Fruit fly (Drosophila melanogaster) whole organism: ENCODE data around the gene noc.

Experiments used
- CG8478 ChIP-seq: fragments of >200 bp; optimal IDR thresholded peaks from 2 replicates; lab custom pipeline; 2018; ENCODE audit warnings: inconsistent platforms
- Dll ChIP-seq: fragments of >200 bp; optimal IDR thresholded peaks from 2 replicates; lab custom pipeline; 2017
- EcR ChIP-seq, 2 experiments: fragments of >200 bp; optimal IDR thresholded peaks; 2 replicates each; lab custom pipeline; 2017; ENCODE audit warnings: missing biosample characterization in 2 of 2, missing genetic modification characterization in 2 of 2, missing genetic modification reagents in 2 of 2
- pan ChIP-seq: fragments of >200 bp; optimal IDR thresholded peaks from 2 replicates; lab custom pipeline; 2017
- psq ChIP-seq: fragments of >200 bp; optimal IDR thresholded peaks from 2 replicates; lab custom pipeline; 2017
- usp ChIP-seq: fragments of >200 bp; optimal IDR thresholded peaks from 2 replicates; lab custom pipeline; 2017; ENCODE audit warnings: missing biosample characterization, missing genetic modification characterization, mixed read lengths

noc gene

dm6 chr2L:14486066-14486753, 4.4 kb upstream of the noc start:
- TF ChIP-seq Dll (lab: Kevin White, UChicago) (no peak), CG8478 (lab: Kevin White, UChicago) (no peak), EcR (GFP tag; optimal IDR thresholded peaks at IDR 0.05; lab: Kevin White, UChicago) (no peak), usp (GFP tag; lab: Kevin White, UChicago) (no peak), psq (lab: Kevin White, UChicago) (no peak), pan (lab: Kevin White, UChicago) (no peak)

- TF ChIP-seq Dll (lab: Kevin White, UChicago), result no peak
- TF ChIP-seq pan (lab: Kevin White, UChicago), result no peak
- no peak for TF ChIP-seq usp (GFP tag; lab: Kevin White, UChicago)
- no peak for TF ChIP-seq psq (lab: Kevin White, UChicago)
- no peak for TF ChIP-seq EcR (GFP tag; optimal IDR thresholded peaks at IDR 0.05; lab: Kevin White, UChicago)
- no peak for TF ChIP-seq CG8478 (lab: Kevin White, UChicago)
These were observed 2.6 kb upstream of the noc start for dm6 chr2L:14488083-14488482.

DNA sequence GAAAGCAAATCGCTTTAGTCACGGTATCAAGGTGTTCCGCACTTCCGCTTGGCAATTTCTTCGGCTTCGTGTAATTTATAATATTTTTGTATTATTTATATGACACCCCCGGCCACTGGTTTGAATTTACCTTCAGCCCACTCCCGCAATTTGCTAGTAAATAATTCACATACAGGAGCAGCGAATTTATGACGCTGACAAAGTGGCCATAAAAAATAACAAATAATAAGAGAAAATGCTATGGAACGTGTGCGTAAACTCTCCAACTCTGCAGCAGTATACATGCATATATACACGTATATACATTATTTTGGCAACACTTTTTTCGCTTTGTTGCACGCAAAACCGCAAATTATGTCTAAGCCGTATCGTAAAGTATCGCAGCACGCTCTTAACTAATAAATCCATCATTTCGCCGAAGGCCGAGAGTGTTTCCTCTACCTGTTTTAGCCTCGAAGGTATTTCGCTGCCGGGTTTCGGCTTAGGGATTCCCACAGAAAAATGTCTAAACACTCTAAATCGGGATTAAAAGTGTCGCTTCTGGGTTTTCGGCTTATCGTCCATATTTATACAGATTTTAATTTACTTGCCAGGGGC, 1.7 kb upstream of the noc start:
- no peak for TF ChIP-seq CG8478 (lab: Kevin White, UChicago)
- no peak for TF ChIP-seq Dll (lab: Kevin White, UChicago)
- no peak for TF ChIP-seq psq (lab: Kevin White, UChicago)
- TF ChIP-seq EcR (GFP tag; optimal IDR thresholded peaks at IDR 0.05; lab: Kevin White, UChicago), result no peak
- TF ChIP-seq usp (GFP tag; lab: Kevin White, UChicago), result no peak
- TF ChIP-seq pan (lab: Kevin White, UChicago), result no peak

- TF ChIP-seq EcR (GFP tag; optimal IDR thresholded peaks at IDR 0.05; lab: Kevin White, UChicago) (no peak), psq (lab: Kevin White, UChicago) (no peak), CG8478 (lab: Kevin White, UChicago) (no peak), Dll (lab: Kevin White, UChicago) (no peak), pan (lab: Kevin White, UChicago) (no peak), usp (GFP tag; lab: Kevin White, UChicago) (no peak)
These were observed 1.0 kb downstream of the noc start for dm6 chr2L:14491686-14492085.

dm6 chr2L:14492819-14493218, 2.2 kb downstream of the noc start:
- no peak for TF ChIP-seq CG8478 (lab: Kevin White, UChicago)
- no peak for TF ChIP-seq pan (lab: Kevin White, UChicago)

- no peak for TF ChIP-seq pan (lab: Kevin White, UChicago)
- no peak for TF ChIP-seq usp (GFP tag; lab: Kevin White, UChicago)
- TF ChIP-seq psq (lab: Kevin White, UChicago), result no peak
- no peak for TF ChIP-seq EcR (GFP tag; optimal IDR thresholded peaks at IDR 0.05; lab: Kevin White, UChicago)
- TF ChIP-seq CG8478 (lab: Kevin White, UChicago), result no peak
- no peak for TF ChIP-seq Dll (lab: Kevin White, UChicago)
These were observed 4.3 kb downstream of the noc start for dm6 chr2L:14494930-14495351.

DNA sequence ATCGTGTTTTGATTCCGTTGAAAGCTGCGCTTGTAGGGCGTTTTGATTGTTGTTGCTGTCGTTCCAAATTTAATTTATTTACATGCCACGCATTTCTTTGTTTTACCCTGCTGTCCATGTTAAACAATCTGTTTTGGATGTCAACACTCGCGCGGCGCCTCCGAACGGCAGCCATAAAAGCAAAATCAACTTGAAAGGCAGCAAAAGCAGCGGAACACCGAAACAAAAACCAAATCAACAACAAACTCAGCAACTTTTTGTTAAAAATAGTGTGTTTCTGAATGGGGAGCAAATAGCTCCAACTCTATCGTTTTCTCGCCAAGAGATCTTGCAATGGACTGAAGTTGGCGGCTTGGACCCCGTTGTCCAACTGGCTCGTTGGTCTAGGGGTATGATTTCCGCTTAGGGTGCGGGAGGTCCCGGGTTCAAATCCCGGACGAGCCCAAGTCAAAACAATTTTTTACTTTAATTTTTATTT, 4.9 kb downstream of the noc start:
- TF ChIP-seq pan (lab: Kevin White, UChicago), result no peak
- no peak for TF ChIP-seq EcR (GFP tag; optimal IDR thresholded peaks at IDR 0.05; lab: Kevin White, UChicago)
- TF ChIP-seq usp (GFP tag; lab: Kevin White, UChicago), result no peak
- no peak for TF ChIP-seq CG8478 (lab: Kevin White, UChicago)
- TF ChIP-seq psq (lab: Kevin White, UChicago), result no peak
- no peak for TF ChIP-seq Dll (lab: Kevin White, UChicago)

DNA sequence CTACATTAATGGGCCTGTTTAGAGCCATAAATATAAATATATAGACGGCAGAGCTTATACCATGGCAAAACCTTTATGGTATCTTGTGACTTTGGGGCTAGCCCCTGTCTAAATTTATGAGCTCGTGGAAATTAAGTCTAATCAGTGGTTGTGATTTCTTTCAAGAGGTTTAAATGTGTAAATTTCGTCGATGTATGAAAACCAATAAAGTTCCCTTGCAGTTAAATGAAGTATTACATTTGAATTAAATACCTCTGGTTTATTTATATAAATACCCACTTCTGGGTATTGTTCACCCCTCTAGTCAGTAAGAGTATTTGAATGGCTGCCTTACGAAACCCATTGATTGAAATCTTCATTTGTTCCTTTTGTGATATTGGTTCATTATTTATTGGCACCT, 5.7 kb downstream of the noc start:
- TF ChIP-seq usp (GFP tag; lab: Kevin White, UChicago) (no peak), CG8478 (lab: Kevin White, UChicago) (no peak), psq (lab: Kevin White, UChicago) (no peak), Dll (lab: Kevin White, UChicago) (no peak), EcR (GFP tag; optimal IDR thresholded peaks at IDR 0.05; lab: Kevin White, UChicago) (no peak), pan (lab: Kevin White, UChicago) (no peak)

DNA sequence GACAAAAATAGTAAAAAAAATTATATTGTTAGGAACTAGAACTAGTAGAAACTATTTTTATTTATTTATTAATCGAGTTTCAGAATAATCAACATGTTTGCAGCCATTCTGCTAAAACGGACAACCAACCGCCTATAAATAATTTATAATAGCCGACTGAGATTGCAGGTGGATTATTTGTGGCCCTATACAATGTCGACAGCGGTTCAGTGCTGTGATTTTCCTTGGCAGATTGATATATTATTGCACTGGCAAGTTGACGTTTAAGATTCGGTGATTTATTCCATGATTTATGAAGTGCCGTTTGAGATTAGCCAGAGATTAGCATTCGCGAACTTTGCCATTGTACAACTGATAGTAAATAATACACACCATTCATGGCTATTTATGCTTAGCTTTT, 6.2 kb downstream of the noc start:
- TF ChIP-seq Dll (lab: Kevin White, UChicago) (no peak), EcR (GFP tag; optimal IDR thresholded peaks at IDR 0.05; lab: Kevin White, UChicago) (no peak), psq (lab: Kevin White, UChicago) (no peak), CG8478 (lab: Kevin White, UChicago) (no peak), usp (GFP tag; lab: Kevin White, UChicago) (no peak), pan (lab: Kevin White, UChicago) (no peak)

DNA sequence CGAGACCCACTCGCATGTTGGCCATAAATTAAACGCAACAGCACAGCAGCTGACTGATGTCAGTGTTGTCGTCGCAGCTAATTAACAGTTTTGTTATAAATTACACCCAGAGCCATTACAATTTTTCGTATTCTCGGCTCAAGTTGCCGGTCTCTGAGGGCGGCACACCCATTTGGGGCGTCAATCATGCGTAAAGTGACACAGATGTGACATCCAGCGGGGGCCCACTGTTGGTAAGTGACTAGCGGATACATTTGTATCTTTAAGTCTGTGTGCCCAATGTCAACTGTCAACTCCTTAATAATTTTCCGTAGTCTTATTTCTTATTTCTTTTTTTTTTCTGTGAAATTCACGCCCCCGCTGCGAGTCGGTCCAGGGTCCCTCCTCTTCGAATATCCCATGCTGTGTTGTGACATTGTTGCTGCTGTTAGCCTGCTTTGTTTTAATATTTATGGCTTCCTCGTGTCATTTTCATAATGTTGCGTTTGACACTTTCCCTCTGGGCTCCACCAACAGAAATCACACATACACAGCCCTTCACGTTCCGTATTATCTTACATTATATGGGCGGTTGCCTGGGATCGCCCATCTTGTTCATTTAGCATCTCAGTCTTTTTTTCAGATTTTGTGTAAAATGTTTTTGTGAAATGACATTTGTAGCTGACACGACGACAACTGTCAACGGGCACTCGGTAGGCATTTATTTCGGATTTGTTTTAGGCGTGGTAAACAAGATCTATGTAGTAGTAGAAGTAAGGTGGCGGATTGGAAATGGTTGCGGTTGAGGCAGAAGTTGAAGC, 7.0 kb downstream of the noc start:
- TF ChIP-seq EcR (GFP tag; optimal IDR thresholded peaks at IDR 0.05; lab: Kevin White, UChicago), result no peak
- no peak for TF ChIP-seq pan (lab: Kevin White, UChicago)

DNA sequence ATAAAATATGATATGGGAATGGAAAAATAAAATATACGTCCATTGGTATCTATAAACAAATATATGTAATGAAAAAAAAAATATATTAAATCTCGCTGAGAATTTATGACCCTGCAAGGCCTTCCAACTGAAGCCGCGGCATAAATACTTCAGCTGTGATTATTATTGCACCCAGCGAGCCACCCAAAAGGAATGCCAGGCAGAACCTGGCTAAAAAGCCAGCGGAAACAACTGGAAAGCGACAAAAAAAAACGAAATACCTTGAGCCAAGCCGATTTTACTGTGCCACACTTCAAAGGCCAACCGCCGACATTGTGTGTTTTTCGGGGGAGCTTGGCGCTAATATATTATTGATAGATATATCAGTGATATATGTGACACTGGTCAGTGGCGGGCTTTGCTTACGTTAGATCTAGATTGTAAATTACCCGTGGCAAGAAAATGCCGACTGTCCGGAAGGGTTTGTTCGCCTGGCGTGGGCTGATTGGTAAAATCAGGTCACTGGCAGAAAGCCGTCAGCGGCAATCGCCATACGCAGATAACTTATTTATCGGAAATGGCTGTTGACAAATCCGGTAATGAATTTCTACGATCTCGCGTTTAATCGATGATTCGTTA, 7.9 kb downstream of the noc start:
- no peak for TF ChIP-seq Dll (lab: Kevin White, UChicago)
- TF ChIP-seq pan (lab: Kevin White, UChicago), result no peak
- no peak for TF ChIP-seq CG8478 (lab: Kevin White, UChicago)
- TF ChIP-seq psq (lab: Kevin White, UChicago), result no peak
- no peak for TF ChIP-seq usp (GFP tag; lab: Kevin White, UChicago)
- TF ChIP-seq EcR (GFP tag; optimal IDR thresholded peaks at IDR 0.05; lab: Kevin White, UChicago), result no peak
